Fruit fly (Drosophila melanogaster) whole organism, embryonic: ENCODE data around the gene CG4596.

Source experiments
- Ada2b ChIP-seq: fragments of 200-800 bp; sonication (Bioruptor generic); IDR thresholded peaks from 2 replicates; pipeline ENCODE4 v1.3.6; 2022; ENCODE audit warnings: missing biosample characterization, missing genetic modification characterization
- Atf6 ChIP-seq: fragments of 200-800 bp; sonication (Bioruptor generic); IDR thresholded peaks from 2 replicates; pipeline ENCODE4 v1.3.6; 2022; ENCODE audit warnings: missing biosample characterization, missing genetic modification characterization
- B-H2 ChIP-seq: fragments of 200-800 bp; sonication (Bioruptor generic); optimal IDR thresholded peaks from 2 replicates; lab custom pipeline; 2018; ENCODE audit warnings: missing biosample characterization, mild to moderate bottlenecking, missing genetic modification characterization
- BEAF-32 ChIP-seq: fragments of 200-800 bp; sonication (Bioruptor generic); optimal IDR thresholded peaks from 3 replicates; lab custom pipeline; 2017; ENCODE audit warnings: missing biosample characterization, missing genetic modification characterization, mild to moderate bottlenecking, moderate library complexity, missing genetic modification reagents
- C15 ChIP-seq: fragments of 200-800 bp; sonication (Bioruptor generic); IDR thresholded peaks from 3 replicates; pipeline ENCODE4 v1.3.6; 2022; ENCODE audit warnings: missing biosample characterization, missing genetic modification characterization
- CG10321 ChIP-seq: fragments of 200-800 bp; sonication (Bioruptor generic); IDR thresholded peaks from 2 replicates; pipeline ENCODE4 v1.3.6; 2022; ENCODE audit warnings: missing biosample characterization, missing genetic modification characterization
- CG11504 ChIP-seq: fragments of 200-800 bp; sonication (Bioruptor generic); optimal IDR thresholded peaks from 3 replicates; lab custom pipeline; 2019; ENCODE audit warnings: missing biosample characterization, mild to moderate bottlenecking, missing genetic modification characterization, moderate library complexity
- CG11695 ChIP-seq: fragments of 200-800 bp; sonication (Bioruptor generic); IDR thresholded peaks from 3 replicates; pipeline ENCODE4 v1.3.6; 2022; ENCODE audit warnings: missing biosample characterization, missing genetic modification characterization
- CG13624 ChIP-seq: fragments of 200-800 bp; sonication (Bioruptor generic); optimal IDR thresholded peaks from 2 replicates; lab custom pipeline; 2016; ENCODE audit warnings: missing biosample characterization, missing genetic modification characterization
- CG15514 ChIP-seq: fragments of 200-800 bp; sonication (Bioruptor generic); optimal IDR thresholded peaks from 3 replicates; lab custom pipeline; 2017; ENCODE audit warnings: missing biosample characterization, missing genetic modification characterization, mild to moderate bottlenecking, moderate library complexity, missing genetic modification reagents
- CG2116 ChIP-seq: fragments of 200-800 bp; sonication (Bioruptor generic); optimal IDR thresholded peaks from 3 replicates; lab custom pipeline; 2018; ENCODE audit warnings: missing biosample characterization, mild to moderate bottlenecking, missing genetic modification characterization
- CG2889 ChIP-seq: fragments of 200-800 bp; sonication (Bioruptor generic); IDR thresholded peaks from 3 replicates; pipeline ENCODE4 v1.3.6; 2022; ENCODE audit warnings: missing biosample characterization, missing genetic modification characterization
- CG3065 ChIP-seq: fragments of 200-800 bp; sonication (Bioruptor generic); optimal IDR thresholded peaks from 2 replicates; lab custom pipeline; 2016; ENCODE audit warnings: missing biosample characterization, missing genetic modification characterization
- CG6272 ChIP-seq: fragments of 200-800 bp; sonication (Bioruptor generic); IDR thresholded peaks from 2 replicates; pipeline ENCODE4 v1.3.6; 2022; ENCODE audit warnings: missing biosample characterization, missing genetic modification characterization
- CG8290 ChIP-seq, 3 experiments: fragments of 200-800 bp; sonication (Bioruptor generic); optimal IDR thresholded peaks; 2 replicates each; lab custom pipeline; 2016 to 2019; ENCODE audit warnings: missing biosample characterization in 3 of 3, missing genetic modification characterization in 3 of 3, mild to moderate bottlenecking in 2 of 3, moderate library complexity in 1 of 3
- CG9609 ChIP-seq: fragments of 200-800 bp; sonication (Bioruptor generic); optimal IDR thresholded peaks from 3 replicates; lab custom pipeline; 2016; ENCODE audit warnings: missing biosample characterization, missing genetic modification characterization
- Camta ChIP-seq: fragments of 200-800 bp; sonication (Bioruptor generic); optimal IDR thresholded peaks from 2 replicates; lab custom pipeline; 2016; ENCODE audit warnings: missing biosample characterization, missing genetic modification characterization
- CkIIα-i1 ChIP-seq: fragments of 200-800 bp; sonication (Bioruptor generic); IDR thresholded peaks from 2 replicates; pipeline ENCODE4 v1.3.6; 2022; ENCODE audit warnings: missing biosample characterization, missing genetic modification characterization
- Deaf1 ChIP-seq: fragments of 200-800 bp; optimal IDR thresholded peaks from 3 replicates; lab custom pipeline; 2019; ENCODE audit warnings: missing biosample characterization, mild to moderate bottlenecking, missing genetic modification characterization, moderate library complexity
- Doc3 ChIP-seq: fragments of 200-800 bp; sonication (Bioruptor generic); IDR thresholded peaks from 3 replicates; pipeline ENCODE4 v1.3.6; 2022; ENCODE audit warnings: missing biosample characterization, missing genetic modification characterization; ENCODE audit not compliant: partially characterized antibody
- E2f2 ChIP-seq: fragments of 200-800 bp; sonication (Bioruptor generic); IDR thresholded peaks from 2 replicates; pipeline ENCODE4 v1.3.6; 2022; ENCODE audit warnings: missing biosample characterization, missing genetic modification characterization
- ERR ChIP-seq: fragments of 200-800 bp; sonication (Bioruptor generic); optimal IDR thresholded peaks from 2 replicates; lab custom pipeline; 2016; ENCODE audit warnings: missing biosample characterization, missing genetic modification characterization
- Elba2 ChIP-seq: fragments of 200-800 bp; sonication (Bioruptor generic); optimal IDR thresholded peaks from 3 replicates; lab custom pipeline; 2016; ENCODE audit warnings: missing biosample characterization, missing genetic modification characterization
- Gsc ChIP-seq: fragments of 200-800 bp; sonication (Bioruptor generic); IDR thresholded peaks from 2 replicates; pipeline ENCODE4 v1.3.6; 2022; ENCODE audit warnings: missing biosample characterization, missing genetic modification characterization
- HLH4C ChIP-seq: fragments of 200-800 bp; sonication (Bioruptor generic); IDR thresholded peaks from 3 replicates; pipeline ENCODE4 v1.3.6; 2022; ENCODE audit warnings: missing biosample characterization, missing genetic modification characterization; ENCODE audit not compliant: partially characterized antibody
- HmgD ChIP-seq: fragments of 200-800 bp; sonication (Bioruptor generic); optimal IDR thresholded peaks from 3 replicates; lab custom pipeline; 2016; ENCODE audit warnings: missing biosample characterization, missing genetic modification characterization
- Lpt ChIP-seq: fragments of >200 bp; optimal IDR thresholded peaks from 2 replicates; lab custom pipeline; 2018; ENCODE audit warnings: missing biosample characterization, missing genetic modification characterization
- Meics ChIP-seq: fragments of 200-800 bp; sonication (Bioruptor generic); optimal IDR thresholded peaks from 2 replicates; lab custom pipeline; 2017; ENCODE audit warnings: missing biosample characterization, mild to moderate bottlenecking, missing genetic modification characterization
- NC2α ChIP-seq: fragments of 200-800 bp; sonication (Bioruptor generic); optimal IDR thresholded peaks from 2 replicates; lab custom pipeline; 2016; ENCODE audit warnings: missing biosample characterization, missing genetic modification characterization
- NK7.1 ChIP-seq: fragments of 200-800 bp; sonication (Bioruptor generic); optimal IDR thresholded peaks from 3 replicates; lab custom pipeline; 2016; ENCODE audit warnings: missing biosample characterization, missing genetic modification characterization
- NfI ChIP-seq: fragments of 200-800 bp; sonication (Bioruptor generic); optimal IDR thresholded peaks from 3 replicates; lab custom pipeline; 2018; ENCODE audit warnings: missing biosample characterization, mild to moderate bottlenecking, missing genetic modification characterization, moderate library complexity
- Optix ChIP-seq: fragments of 200-800 bp; sonication (Bioruptor generic); IDR thresholded peaks from 3 replicates; pipeline ENCODE4 v1.3.6; 2022; ENCODE audit warnings: missing biosample characterization, missing genetic modification characterization
- Pdp1 ChIP-seq, 2 experiments: fragments of 200-800 bp; sonication (Bioruptor generic); optimal IDR thresholded peaks; 3 replicates each; lab custom pipeline; 2016; ENCODE audit warnings: missing biosample characterization in 2 of 2, missing genetic modification characterization in 2 of 2, mild to moderate bottlenecking in 1 of 2, moderate library complexity in 1 of 2
- Poxn ChIP-seq: fragments of 200-800 bp; sonication (Bioruptor generic); IDR thresholded peaks from 2 replicates; pipeline ENCODE4 v1.3.6; 2022; ENCODE audit warnings: missing biosample characterization, missing genetic modification characterization
- Taf1 ChIP-seq: fragments of 200-800 bp; sonication (Bioruptor generic); IDR thresholded peaks from 2 replicates; pipeline ENCODE4 v1.3.6; 2022; ENCODE audit warnings: missing biosample characterization, missing genetic modification characterization
- Trl ChIP-seq, 3 experiments: fragments of >200 bp in 2 of 3; fragments of 200-800 bp in 1 of 3; sonication (Bioruptor generic) in 1 of 3; optimal IDR thresholded peaks; 2 replicates in 1 of 3; 3 replicates in 2 of 3; lab custom pipeline; 2016 to 2017; ENCODE audit warnings: missing biosample characterization in 1 of 3, missing genetic modification characterization in 1 of 3
- exex ChIP-seq: fragments of 200-800 bp; sonication (Bioruptor generic); optimal IDR thresholded peaks from 4 replicates; lab custom pipeline; 2018; ENCODE audit warnings: missing biosample characterization, mild to moderate bottlenecking, missing genetic modification characterization, moderate library complexity
- hbn ChIP-seq: fragments of 200-800 bp; sonication (Bioruptor generic); IDR thresholded peaks from 2 replicates; pipeline ENCODE4 v1.3.6; 2022; ENCODE audit warnings: missing biosample characterization, missing genetic modification characterization; ENCODE audit not compliant: partially characterized antibody
- kay ChIP-seq: fragments of 200-800 bp; sonication (Bioruptor generic); optimal IDR thresholded peaks from 2 replicates; lab custom pipeline; 2016; ENCODE audit warnings: missing biosample characterization, missing genetic modification characterization
- lmd ChIP-seq: fragments of 200-800 bp; sonication (Bioruptor generic); IDR thresholded peaks from 2 replicates; pipeline ENCODE4 v1.3.6; 2022; ENCODE audit warnings: missing biosample characterization, missing genetic modification characterization
- mirr ChIP-seq: fragments of 200-800 bp; sonication (Bioruptor generic); optimal IDR thresholded peaks from 3 replicates; lab custom pipeline; 2018; ENCODE audit warnings: missing biosample characterization, mild to moderate bottlenecking, missing genetic modification characterization
- row ChIP-seq: fragments of 200-800 bp; sonication (Bioruptor generic); IDR thresholded peaks from 3 replicates; pipeline ENCODE4 v1.3.6; 2022; ENCODE audit warnings: missing biosample characterization, missing genetic modification characterization
- scrt ChIP-seq: fragments of 200-800 bp; sonication (Bioruptor generic); optimal IDR thresholded peaks from 2 replicates; lab custom pipeline; 2018; ENCODE audit warnings: missing biosample characterization, mild to moderate bottlenecking, missing genetic modification characterization, moderate library complexity
- sd ChIP-seq: fragments of 200-800 bp; sonication (Bioruptor generic); optimal IDR thresholded peaks from 3 replicates; lab custom pipeline; 2018; ENCODE audit warnings: missing biosample characterization, mild to moderate bottlenecking, missing genetic modification characterization, moderate library complexity

The CG4596 gene

dm6 chr3R:10886462-10887315 is 13.9 kb downstream of the CG4596 start (continued):
- TF ChIP-seq Camta (GFP tag; lab: Kevin White, UChicago) (peak; percentile 86), Optix (GFP tag; lab: Robert Waterston, UW) (peak; percentile 58; the same call in 1 of the 3 replicates), Doc3 (no peak), HmgD (GFP tag; lab: Kevin White, UChicago) (no peak), mirr (peak; percentile 58), CG6272 (GFP tag; lab: Robert Waterston, UW) (peak; percentile 82), scrt (GFP tag; lab: Kevin White, UChicago) (peak; percentile 87), Pdp1 (GFP tag; optimal IDR thresholded peaks at IDR 0.05; lab: Kevin White, UChicago) (peak; percentile 87 to 89), Poxn (GFP tag; lab: Robert Waterston, UW) (peak; percentile 64), Lpt (GFP tag; lab: Kevin White, UChicago) (no peak), NfI (peak; percentile 87), Gsc (peak; percentile 51; the same call in 1 of the 2 replicates), CG9609 (peak; percentile 70), CG10321 (GFP tag; lab: Robert Waterston, UW) (no peak; the same call in 1 of the 2 replicates), CG13624 (GFP tag; lab: Kevin White, UChicago) (peak; percentile 90), Atf6 (peak; percentile 92), BEAF-32 (GFP tag; lab: Kevin White, UChicago) (peak; percentile 6)

- peak in 1 of 2 experiments; percentile 2 for TF ChIP-seq Trl (optimal IDR thresholded peaks at IDR 0.05; lab: Kevin White, UChicago)
- no peak for TF ChIP-seq Trl (GFP tag; optimal IDR thresholded peaks at IDR 0.05; lab: Kevin White, UChicago)
- peak; percentile 21 for TF ChIP-seq kay (GFP tag; lab: Kevin White, UChicago)
- TF ChIP-seq Deaf1 (tag; lab: Kevin White, UChicago): no peak
- TF ChIP-seq exex: peak; percentile 79
- TF ChIP-seq ERR: peak; percentile 67
- TF ChIP-seq CG2889 (GFP tag; lab: Robert Waterston, UW): no peak
- TF ChIP-seq B-H2 (GFP tag; lab: Kevin White, UChicago): peak; percentile 33
- no peak for TF ChIP-seq CG15514 (GFP tag; lab: Kevin White, UChicago)
- TF ChIP-seq sd (tag; lab: Kevin White, UChicago): peak; percentile 6
- TF ChIP-seq CG8290 (GFP tag; optimal IDR thresholded peaks at IDR 0.05; lab: Kevin White, UChicago): no peak
- TF ChIP-seq CG8290 (tag; optimal IDR thresholded peaks at IDR 0.05; lab: Kevin White, UChicago): no peak
- no peak for TF ChIP-seq CkIIα-i1 (GFP tag; lab: Robert Waterston, UW)
- TF ChIP-seq, all 482 proteins: peak for 6
Observed at dm6 chr3R:10888300-10888632, 15.4 kb downstream of the CG4596 start.

- TF ChIP-seq NK7.1: no peak
- peak; percentile 82 for TF ChIP-seq mirr
- peak; percentile 43; the same call in 1 of the 2 replicates for TF ChIP-seq Ada2b
- peak; percentile 28 for TF ChIP-seq CG11504
- TF ChIP-seq CG11695: 0 out of 3 replicates have a peak, but pooled peaks have one; percentile 6
- peak; percentile 61 for TF ChIP-seq Deaf1 (tag; lab: Kevin White, UChicago)
- no peak; the same call in 1 of the 2 replicates for TF ChIP-seq hbn
- TF ChIP-seq E2f2 (GFP tag; lab: Robert Waterston, UW): no peak
- TF ChIP-seq exex: peak; percentile 58
- TF ChIP-seq HLH4C (GFP tag; lab: Robert Waterston, UW): no peak
- TF ChIP-seq Meics: peak; percentile 31
- no peak for TF ChIP-seq Elba2 (GFP tag; lab: Kevin White, UChicago)
- no peak for TF ChIP-seq CG3065 (GFP tag; lab: Kevin White, UChicago)
- no peak; the same call in 2 of the 3 replicates for TF ChIP-seq C15 (GFP tag; lab: Robert Waterston, UW)
- TF ChIP-seq lmd (GFP tag; lab: Robert Waterston, UW): peak; percentile 47; the same call in 1 of the 2 replicates
- TF ChIP-seq NC2α: no peak
- peak; percentile 47; the same call in 1 of the 2 replicates for TF ChIP-seq Taf1 (GFP tag; lab: Robert Waterston, UW)
- TF ChIP-seq CG2116 (GFP tag; lab: Kevin White, UChicago): no peak
- peak; percentile 65 for TF ChIP-seq row (GFP tag; lab: Robert Waterston, UW)
Observed at dm6 chr3R:10888633-10889519, 16.0 kb downstream of the CG4596 start.
